Worm (Caenorhabditis elegans) whole organism, early embryonic: ENCODE data around the gene ZC21.10.

Experiments used
- B0310.2 ChIP-seq: sonication (generic microtip); optimal IDR thresholded peaks from 2 replicates; lab custom pipeline; 2016; ENCODE audit warnings: mild to moderate bottlenecking, missing genetic modification characterization, missing compliant biosample characterization
- F13C5.2 ChIP-seq: sonication (generic microtip); optimal IDR thresholded peaks from 2 replicates; lab custom pipeline; 2017; ENCODE audit warnings: mild to moderate bottlenecking, missing genetic modification characterization, inconsistent platforms, missing compliant biosample characterization
- aly-1 ChIP-seq: sonication (generic microtip); optimal IDR thresholded peaks from 2 replicates; lab custom pipeline; 2016; ENCODE audit warnings: missing genetic modification characterization, missing compliant biosample characterization
- ama-1 ChIP-seq: fragments of 150-350 bp; optimal IDR thresholded peaks from 2 replicates; lab custom pipeline; 2014
- ceh-13 ChIP-seq: fragments of 200-800 bp; sonication (Bioruptor generic); optimal IDR thresholded peaks from 2 replicates; lab custom pipeline; 2018; ENCODE audit warnings: mild to moderate bottlenecking, missing genetic modification characterization, missing compliant biosample characterization
- ceh-36 ChIP-seq: sonication (generic microtip); optimal IDR thresholded peaks from 2 replicates; lab custom pipeline; 2016; ENCODE audit warnings: missing genetic modification characterization, inconsistent platforms, missing compliant biosample characterization
- ets-7 ChIP-seq: sonication (generic microtip); optimal IDR thresholded peaks from 2 replicates; lab custom pipeline; 2016; ENCODE audit warnings: missing genotype, missing genetic modification characterization, missing compliant biosample characterization
- flt-1 ChIP-seq: fragments of 200-800 bp; sonication (Bioruptor generic); IDR thresholded peaks from 2 replicates; pipeline ENCODE4 v1.3.6; 2022; ENCODE audit warnings: missing genetic modification characterization, missing compliant biosample characterization
- hmbx-1 ChIP-seq: sonication (generic microtip); optimal IDR thresholded peaks from 2 replicates; lab custom pipeline; 2016; ENCODE audit warnings: mild to moderate bottlenecking, missing genetic modification characterization, missing compliant biosample characterization
- hmg-4 ChIP-seq: fragments of 200-800 bp; sonication (Bioruptor generic); optimal IDR thresholded peaks from 2 replicates; lab custom pipeline; 2018; ENCODE audit warnings: mild to moderate bottlenecking, missing genetic modification characterization, missing compliant biosample characterization
- hnd-1 ChIP-seq: sonication (generic microtip); optimal IDR thresholded peaks from 2 replicates; lab custom pipeline; 2016; ENCODE audit warnings: missing genetic modification characterization, missing compliant biosample characterization
- pes-1 ChIP-seq: fragments of 200-800 bp; sonication (Bioruptor generic); IDR thresholded peaks from 2 replicates; pipeline ENCODE4 v1.3.6; 2022; ENCODE audit warnings: missing genetic modification reagents, missing genetic modification characterization, missing compliant biosample characterization
- scrt-1 ChIP-seq: fragments of 200-800 bp; sonication (Bioruptor generic); IDR thresholded peaks from 2 replicates; pipeline ENCODE4 v1.3.6; 2022; ENCODE audit warnings: missing genetic modification characterization, missing compliant biosample characterization
- sea-1 ChIP-seq: fragments of 200-800 bp; sonication (Bioruptor generic); conservative IDR thresholded peaks from 2 replicates; pipeline ENCODE4 v1.3.6; 2022; ENCODE audit warnings: missing genetic modification characterization, missing compliant biosample characterization
- tbx-11 ChIP-seq: fragments of 200-800 bp; sonication (Bioruptor generic); IDR thresholded peaks from 2 replicates; pipeline ENCODE4 v1.3.6; 2022; ENCODE audit warnings: missing genetic modification characterization, missing compliant biosample characterization
- tbx-37 ChIP-seq: fragments of 200-800 bp; sonication (Bioruptor generic); conservative IDR thresholded peaks from 2 replicates; pipeline ENCODE4 v1.3.6; 2022; ENCODE audit warnings: missing genetic modification reagents, missing genetic modification characterization, missing compliant biosample characterization
- tra-4 ChIP-seq: sonication (generic microtip); optimal IDR thresholded peaks from 2 replicates; lab custom pipeline; 2017; ENCODE audit warnings: missing genetic modification characterization, missing compliant biosample characterization

The ZC21.10 gene

ce11 chrIII:8570289-8570688, 40.4 kb downstream of the ZC21.10 start:
- no peak for TF ChIP-seq ets-7 (tag; lab: Kevin White, UChicago)
- TF ChIP-seq aly-1 (tag; lab: Kevin White, UChicago): no peak
- no peak for TF ChIP-seq tra-4 (tag; lab: Kevin White, UChicago)
- no peak for TF ChIP-seq tbx-11 (GFP tag; lab: Robert Waterston, UW)
- TF ChIP-seq scrt-1 (GFP tag; lab: Robert Waterston, UW): no peak
- no peak for TF ChIP-seq hmbx-1 (tag; lab: Kevin White, UChicago)
- no peak for TF ChIP-seq ceh-13
- TF ChIP-seq B0310.2: no peak
- no peak for TF ChIP-seq pes-1
- TF ChIP-seq ama-1 (lab: Kevin White, UChicago): no peak
- no peak for TF ChIP-seq ceh-36
- no peak for TF ChIP-seq F13C5.2 (tag; lab: Kevin White, UChicago)
- no peak for TF ChIP-seq hmg-4 (GFP tag; lab: Kevin White, UChicago)
- no peak for TF ChIP-seq tbx-37 (GFP tag; lab: Robert Waterston, UW)
- TF ChIP-seq hnd-1: no peak

DNA sequence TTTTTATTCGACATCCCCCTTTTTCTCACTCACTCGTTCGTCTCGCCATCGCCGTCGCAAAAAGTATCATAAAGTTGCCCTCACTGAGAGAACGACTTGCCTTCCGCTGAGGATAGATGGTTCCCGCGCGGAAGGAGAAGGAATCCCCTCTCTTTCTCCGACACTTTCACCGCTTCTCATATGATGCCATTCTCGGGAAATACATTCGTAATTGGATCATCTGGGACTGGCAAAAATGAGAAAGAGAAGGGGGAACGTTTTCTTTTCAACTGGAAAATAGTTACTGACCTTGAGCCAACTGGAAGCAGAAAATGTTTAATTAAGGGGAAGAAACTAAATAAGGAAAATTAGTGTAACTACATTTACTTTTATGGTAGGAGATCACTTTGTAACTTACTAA, 42.0 kb downstream of the ZC21.10 start:
- TF ChIP-seq F13C5.2 (tag; lab: Kevin White, UChicago): no peak
- no peak for TF ChIP-seq pes-1
- no peak for TF ChIP-seq hmbx-1 (tag; lab: Kevin White, UChicago)
- TF ChIP-seq ceh-36: no peak
- TF ChIP-seq ets-7 (tag; lab: Kevin White, UChicago): no peak
- no peak for TF ChIP-seq hnd-1
- no peak for TF ChIP-seq ceh-13
- no peak for TF ChIP-seq B0310.2
- no peak for TF ChIP-seq sea-1 (GFP tag; lab: Robert Waterston, UW)
- no peak for TF ChIP-seq ama-1 (lab: Kevin White, UChicago)
- TF ChIP-seq scrt-1 (GFP tag; lab: Robert Waterston, UW): no peak
- TF ChIP-seq tra-4 (tag; lab: Kevin White, UChicago): no peak
- TF ChIP-seq tbx-11 (GFP tag; lab: Robert Waterston, UW): no peak
- no peak for TF ChIP-seq tbx-37 (GFP tag; lab: Robert Waterston, UW)
- no peak for TF ChIP-seq flt-1
- no peak for TF ChIP-seq aly-1 (tag; lab: Kevin White, UChicago)
- TF ChIP-seq hmg-4 (GFP tag; lab: Kevin White, UChicago): no peak

DNA sequence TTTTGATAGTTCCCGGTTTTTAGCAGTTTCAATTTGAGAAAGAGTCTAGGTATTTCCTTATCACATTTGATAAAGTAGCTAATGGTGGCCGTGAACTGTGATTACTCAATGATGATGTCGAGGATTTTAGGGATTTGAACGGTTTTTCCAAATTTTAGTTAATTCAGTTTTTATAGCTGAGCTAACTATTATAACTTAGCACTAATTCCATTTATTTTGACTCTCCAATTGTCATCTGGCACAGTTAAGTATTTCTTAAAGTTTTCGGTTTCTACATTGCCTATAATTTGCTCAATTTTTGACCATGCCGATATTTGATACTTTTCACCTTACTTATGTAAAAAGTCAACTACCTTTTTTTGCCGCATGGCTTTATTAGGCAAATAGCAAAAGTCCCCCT, 43.4 kb downstream of the ZC21.10 start:
- TF ChIP-seq ets-7 (tag; lab: Kevin White, UChicago) (no peak), aly-1 (tag; lab: Kevin White, UChicago) (no peak), pes-1 (no peak), hnd-1 (no peak), ceh-36 (no peak), scrt-1 (GFP tag; lab: Robert Waterston, UW) (no peak), hmg-4 (GFP tag; lab: Kevin White, UChicago) (no peak)

DNA sequence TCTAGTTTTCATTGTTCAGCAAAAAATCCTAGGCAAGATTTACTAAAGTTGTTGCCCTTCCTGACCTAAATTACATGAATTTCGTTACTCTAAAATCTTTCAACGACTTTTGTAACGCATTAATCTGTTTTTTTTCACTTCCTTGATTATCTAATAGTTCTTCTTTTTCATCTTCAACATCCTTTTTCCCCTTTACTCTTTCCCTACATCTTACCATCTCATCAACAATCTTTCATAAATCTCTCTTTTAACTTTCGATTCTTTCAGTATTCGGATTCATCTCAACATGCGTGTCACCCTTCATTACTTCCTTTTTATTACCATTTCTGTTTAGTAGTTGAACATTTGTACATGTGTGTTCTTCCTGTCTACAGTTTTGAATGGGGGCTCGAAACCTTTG, 44.0 kb downstream of the ZC21.10 start:
- TF ChIP-seq aly-1 (tag; lab: Kevin White, UChicago) (no peak), tra-4 (tag; lab: Kevin White, UChicago) (no peak), hnd-1 (no peak), flt-1 (no peak)

ce11 chrIII:8574299-8574698, 44.4 kb downstream of the ZC21.10 start:
- TF ChIP-seq ets-7 (tag; lab: Kevin White, UChicago) (no peak), hmg-4 (GFP tag; lab: Kevin White, UChicago) (no peak), F13C5.2 (tag; lab: Kevin White, UChicago) (no peak), scrt-1 (GFP tag; lab: Robert Waterston, UW) (no peak), hmbx-1 (tag; lab: Kevin White, UChicago) (no peak), sea-1 (GFP tag; lab: Robert Waterston, UW) (no peak), ceh-13 (no peak), pes-1 (no peak), hnd-1 (no peak), flt-1 (no peak), tbx-11 (GFP tag; lab: Robert Waterston, UW) (no peak), aly-1 (tag; lab: Kevin White, UChicago) (no peak), B0310.2 (no peak), tbx-37 (GFP tag; lab: Robert Waterston, UW) (no peak), ama-1 (lab: Kevin White, UChicago) (no peak), tra-4 (tag; lab: Kevin White, UChicago) (no peak), ceh-36 (no peak)

DNA sequence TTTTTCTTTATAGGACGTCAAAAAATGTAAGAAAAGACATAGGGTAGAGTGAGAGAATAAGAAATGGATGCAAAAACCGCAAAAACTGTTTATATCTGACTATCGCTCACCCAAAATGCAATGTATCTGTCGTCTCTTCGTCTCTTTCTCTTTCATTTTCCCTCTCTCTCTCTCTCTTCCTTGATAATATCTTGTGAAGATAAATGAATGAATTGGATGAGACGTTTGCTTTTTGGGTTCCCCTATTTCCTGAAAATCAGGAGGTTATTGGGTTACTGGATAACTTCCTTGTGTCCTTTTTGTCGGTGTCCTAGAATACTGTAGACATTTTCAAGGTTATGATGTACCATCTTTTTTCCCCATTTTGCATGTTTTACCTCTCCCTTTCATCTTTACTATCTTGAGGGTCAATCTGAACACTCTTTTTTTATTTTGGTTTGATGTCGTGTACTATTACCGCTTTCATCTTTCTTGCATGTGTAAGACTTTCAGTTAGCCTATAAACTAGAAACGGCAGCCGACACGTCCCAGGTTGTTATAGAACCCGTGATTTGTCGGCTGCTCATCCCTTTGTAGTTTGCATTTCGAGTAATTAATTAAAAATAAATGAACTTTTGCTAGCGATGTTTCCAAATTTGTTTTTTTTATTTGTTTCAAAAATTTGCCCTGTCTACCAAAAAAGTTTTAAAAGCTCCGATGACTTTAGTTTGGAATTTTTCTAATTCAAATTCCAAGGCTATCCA, 45.7 kb downstream of the ZC21.10 start:
- TF ChIP-seq hmg-4 (GFP tag; lab: Kevin White, UChicago) (no peak), ceh-36 (no peak), ets-7 (tag; lab: Kevin White, UChicago) (no peak), flt-1 (no peak), tbx-11 (GFP tag; lab: Robert Waterston, UW) (no peak), F13C5.2 (tag; lab: Kevin White, UChicago) (no peak)

- TF ChIP-seq hmg-4 (GFP tag; lab: Kevin White, UChicago) (no peak), flt-1 (no peak), ets-7 (tag; lab: Kevin White, UChicago) (no peak), B0310.2 (no peak), sea-1 (GFP tag; lab: Robert Waterston, UW) (no peak), hmbx-1 (tag; lab: Kevin White, UChicago) (no peak), tra-4 (tag; lab: Kevin White, UChicago) (no peak), aly-1 (tag; lab: Kevin White, UChicago) (no peak), pes-1 (no peak), tbx-37 (GFP tag; lab: Robert Waterston, UW) (no peak), ama-1 (lab: Kevin White, UChicago) (no peak), ceh-13 (no peak), hnd-1 (no peak), scrt-1 (GFP tag; lab: Robert Waterston, UW) (no peak), ceh-36 (no peak), tbx-11 (GFP tag; lab: Robert Waterston, UW) (no peak), F13C5.2 (tag; lab: Kevin White, UChicago) (no peak)
Measured at ce11 chrIII:8577534-8577933, 47.7 kb downstream of the ZC21.10 start.
